Worm (Caenorhabditis elegans) whole organism, L2 larva: Measurements from ENCODE around the gene snx-6.
"Not testable (repeated sequence)": the region's sequence is repeated elsewhere in the genome, so short reads cannot be mapped to it uniquely, and the experiment has no call there.

Experiments used
- C34F6.9 ChIP-seq: fragments of 150-350 bp; optimal IDR thresholded peaks from 2 replicates; lab custom pipeline; 2014; ENCODE audit warnings: missing biosample characterization, missing genetic modification characterization
- F13H6.1 ChIP-seq: sonication (generic microtip); optimal IDR thresholded peaks from 2 replicates; lab custom pipeline; 2016; ENCODE audit warnings: missing genetic modification characterization, missing compliant biosample characterization
- R02D3.7 ChIP-seq: fragments of 150-350 bp; optimal IDR thresholded peaks from 2 replicates; lab custom pipeline; 2014; ENCODE audit warnings: missing biosample characterization, missing genetic modification characterization
- Y55F3AM.14 ChIP-seq: fragments of 200-800 bp; sonication (Bioruptor generic); optimal IDR thresholded peaks from 2 replicates; lab custom pipeline; 2018; ENCODE audit warnings: mild to moderate bottlenecking, missing genetic modification characterization, missing compliant biosample characterization
- ZK546.5 ChIP-seq: sonication (generic microtip); optimal IDR thresholded peaks from 2 replicates; lab custom pipeline; 2017; ENCODE audit warnings: missing biosample characterization, missing genetic modification characterization
- alr-1 ChIP-seq: fragments of 150-350 bp; optimal IDR thresholded peaks from 2 replicates; lab custom pipeline; 2014; ENCODE audit warnings: missing biosample characterization, missing genetic modification characterization
- aly-2 ChIP-seq: fragments of 150-350 bp; optimal IDR thresholded peaks from 2 replicates; lab custom pipeline; 2014; ENCODE audit warnings: missing biosample characterization, missing genetic modification characterization
- ama-1 ChIP-seq: fragments of 150-350 bp; optimal IDR thresholded peaks from 2 replicates; lab custom pipeline; 2018; ENCODE audit warnings: inconsistent platforms
- blmp-1 ChIP-seq: sonication (generic microtip); optimal IDR thresholded peaks from 2 replicates; lab custom pipeline; 2017; ENCODE audit warnings: missing genetic modification characterization, mild to moderate bottlenecking, missing compliant biosample characterization, antibody characterized with exemption, moderate library complexity; ENCODE audit not compliant: insufficient read depth
- ceh-16 ChIP-seq: fragments of 150-350 bp; optimal IDR thresholded peaks from 2 replicates; lab custom pipeline; 2014; ENCODE audit warnings: missing biosample characterization, missing genetic modification characterization
- ceh-82 ChIP-seq: fragments of 150-350 bp; optimal IDR thresholded peaks from 2 replicates; lab custom pipeline; 2014; ENCODE audit warnings: missing biosample characterization, missing genetic modification characterization
- crh-2 ChIP-seq: sonication (generic microtip); optimal IDR thresholded peaks from 2 replicates; lab custom pipeline; 2017; ENCODE audit warnings: missing biosample characterization, missing genetic modification characterization
- dmd-4 ChIP-seq: sonication (generic microtip); optimal IDR thresholded peaks from 2 replicates; lab custom pipeline; 2017; ENCODE audit warnings: missing biosample characterization, missing genetic modification characterization
- egl-27 ChIP-seq: sonication (generic microtip); optimal IDR thresholded peaks from 3 replicates; lab custom pipeline; 2017; ENCODE audit warnings: missing biosample characterization, missing genetic modification reagents, missing genetic modification characterization
- elt-1 ChIP-seq: fragments of 150-350 bp; optimal IDR thresholded peaks from 2 replicates; lab custom pipeline; 2014; ENCODE audit warnings: missing biosample characterization, missing genetic modification characterization
- elt-3 ChIP-seq: sonication (generic microtip); optimal IDR thresholded peaks from 2 replicates; lab custom pipeline; 2017; ENCODE audit warnings: missing biosample characterization, missing genetic modification characterization
- fos-1 ChIP-seq: fragments of 150-350 bp; optimal IDR thresholded peaks from 2 replicates; lab custom pipeline; 2014; ENCODE audit warnings: missing biosample characterization, missing genetic modification characterization
- gmeb-1 ChIP-seq: fragments of 150-350 bp; optimal IDR thresholded peaks from 2 replicates; lab custom pipeline; 2014; ENCODE audit warnings: missing biosample characterization, missing genetic modification characterization
- lin-11 ChIP-seq: fragments of 150-350 bp; sonication (generic microtip); optimal IDR thresholded peaks from 2 replicates; lab custom pipeline; 2014; ENCODE audit warnings: missing biosample characterization, missing genetic modification characterization, inconsistent platforms, mixed read lengths
- lin-13 ChIP-seq: fragments of 150-350 bp; optimal IDR thresholded peaks from 2 replicates; lab custom pipeline; 2014; ENCODE audit warnings: missing biosample characterization, missing genetic modification reagents, missing genetic modification characterization
- lin-39 ChIP-seq: fragments of 150-350 bp; optimal IDR thresholded peaks from 2 replicates; lab custom pipeline; 2014; ENCODE audit warnings: missing biosample characterization, missing genetic modification reagents, missing genetic modification characterization
- lsy-2 ChIP-seq, 2 experiments: fragments of 150-350 bp in 1 of 2; sonication (generic microtip) in 1 of 2; optimal IDR thresholded peaks; 2 replicates each; lab custom pipeline; 2014 to 2017; ENCODE audit warnings: missing biosample characterization in 2 of 2, missing genetic modification characterization in 2 of 2
- mab-5 ChIP-seq: fragments of 150-350 bp; optimal IDR thresholded peaks from 2 replicates; lab custom pipeline; 2014; ENCODE audit warnings: missing biosample characterization, missing genetic modification characterization
- mbf-1 ChIP-seq: sonication (generic microtip); optimal IDR thresholded peaks from 2 replicates; lab custom pipeline; 2017; ENCODE audit warnings: missing biosample characterization, missing genetic modification characterization
- mdl-1 ChIP-seq, 2 experiments: fragments of 150-350 bp in 1 of 2; sonication (generic microtip) in 1 of 2; optimal IDR thresholded peaks; 2 replicates each; lab custom pipeline; 2017; ENCODE audit warnings: missing biosample characterization in 2 of 2, missing genetic modification characterization in 2 of 2
- nhr-10 ChIP-seq: sonication (generic microtip); optimal IDR thresholded peaks from 2 replicates; lab custom pipeline; 2017; ENCODE audit warnings: missing biosample characterization, missing genetic modification characterization
- nhr-11 ChIP-seq: fragments of 150-350 bp; optimal IDR thresholded peaks from 2 replicates; lab custom pipeline; 2014; ENCODE audit warnings: missing biosample characterization, missing genetic modification characterization
- nhr-12 ChIP-seq: fragments of 150-350 bp; optimal IDR thresholded peaks from 2 replicates; lab custom pipeline; 2014; ENCODE audit warnings: missing biosample characterization, missing genetic modification characterization
- nhr-129 ChIP-seq: fragments of 150-350 bp; optimal IDR thresholded peaks from 2 replicates; lab custom pipeline; 2014; ENCODE audit warnings: missing biosample characterization, missing genetic modification characterization
- nhr-21 ChIP-seq: fragments of 150-350 bp; optimal IDR thresholded peaks from 2 replicates; lab custom pipeline; 2014; ENCODE audit warnings: missing biosample characterization, missing genetic modification characterization
- nhr-23 ChIP-seq: fragments of 150-350 bp; optimal IDR thresholded peaks from 2 replicates; lab custom pipeline; 2014; ENCODE audit warnings: missing biosample characterization, missing genetic modification reagents, missing genetic modification characterization
- nhr-237 ChIP-seq: fragments of 150-350 bp; optimal IDR thresholded peaks from 2 replicates; lab custom pipeline; 2014; ENCODE audit warnings: missing biosample characterization, missing genetic modification characterization
- nhr-25 ChIP-seq: fragments of 150-350 bp; sonication (generic microtip); optimal IDR thresholded peaks from 3 replicates; lab custom pipeline; 2014; ENCODE audit warnings: missing biosample characterization, missing genetic modification characterization
- nhr-6 ChIP-seq: fragments of 150-350 bp; optimal IDR thresholded peaks from 2 replicates; lab custom pipeline; 2014; ENCODE audit warnings: missing biosample characterization, missing genetic modification characterization
- nhr-77 ChIP-seq: fragments of 150-350 bp; optimal IDR thresholded peaks from 2 replicates; lab custom pipeline; 2014; ENCODE audit warnings: missing biosample characterization, missing genetic modification characterization
- peb-1 ChIP-seq: fragments of 150-350 bp; optimal IDR thresholded peaks from 2 replicates; lab custom pipeline; 2014; ENCODE audit warnings: missing biosample characterization, missing genetic modification characterization
- sem-4 ChIP-seq: fragments of 150-350 bp; optimal IDR thresholded peaks from 2 replicates; lab custom pipeline; 2014; ENCODE audit warnings: missing biosample characterization, missing genetic modification reagents, missing genetic modification characterization
- skn-1 ChIP-seq: sonication (generic microtip); optimal IDR thresholded peaks from 2 replicates; lab custom pipeline; 2017; ENCODE audit warnings: missing biosample characterization, missing genetic modification characterization
- sma-3 ChIP-seq: sonication (generic microtip); optimal IDR thresholded peaks from 2 replicates; lab custom pipeline; 2016; ENCODE audit warnings: missing genetic modification reagents, missing genetic modification characterization, missing compliant biosample characterization
- sma-9 ChIP-seq, 2 experiments: fragments of 150-350 bp in 1 of 2; sonication (generic microtip) in 1 of 2; optimal IDR thresholded peaks; 2 replicates each; lab custom pipeline; 2014 to 2016; ENCODE audit warnings: missing genetic modification characterization in 2 of 2, mild to moderate bottlenecking in 1 of 2, missing biosample characterization in 1 of 2, missing compliant biosample characterization in 1 of 2, missing genetic modification reagents in 1 of 2, moderate library complexity in 1 of 2
- snpc-4 ChIP-seq: fragments of 150-350 bp; optimal IDR thresholded peaks from 2 replicates; lab custom pipeline; 2014; ENCODE audit warnings: missing biosample characterization, missing genetic modification characterization
- unc-39 ChIP-seq: fragments of 150-350 bp; optimal IDR thresholded peaks from 2 replicates; lab custom pipeline; 2014; ENCODE audit warnings: missing biosample characterization, missing genetic modification characterization
- unc-55 ChIP-seq: fragments of 150-350 bp; sonication (generic microtip); optimal IDR thresholded peaks from 3 replicates; lab custom pipeline; 2014; ENCODE audit warnings: missing biosample characterization, missing genetic modification reagents, missing genetic modification characterization
- unc-62 ChIP-seq: fragments of 150-350 bp; optimal IDR thresholded peaks from 2 replicates; lab custom pipeline; 2014; ENCODE audit warnings: missing biosample characterization, missing genetic modification reagents, missing genetic modification characterization
- zag-1 ChIP-seq: fragments of 150-350 bp; optimal IDR thresholded peaks from 2 replicates; lab custom pipeline; 2014; ENCODE audit warnings: missing biosample characterization, missing genetic modification characterization
- ztf-1 ChIP-seq: fragments of 200-800 bp; sonication (Bioruptor generic); conservative IDR thresholded peaks from 2 replicates; pipeline ENCODE4 v1.3.6; 2022; ENCODE audit warnings: missing genetic modification characterization, missing compliant biosample characterization
- ztf-11 ChIP-seq: sonication (generic microtip); optimal IDR thresholded peaks from 2 replicates; lab custom pipeline; 2017; ENCODE audit warnings: missing biosample characterization, missing genetic modification characterization
- ztf-4 ChIP-seq: fragments of 150-350 bp; optimal IDR thresholded peaks from 2 replicates; lab custom pipeline; 2014; ENCODE audit warnings: missing biosample characterization, missing genetic modification characterization

Gene snx-6

ce11 chrV:17924095-17925000 is 55.5 kb downstream of the snx-6 start, which contains the start of gene usp-50:
Gene usp-50 (plus strand): TSS chrV:17924916.
- not testable (repeated sequence) for TF ChIP-seq fos-1 (tag; lab: Kevin White, UChicago); nhr-237 (tag; lab: Kevin White, UChicago); unc-55 (GFP tag; lab: Kevin White, UChicago)

ce11 chrV:17921423-17921822 is 58.5 kb downstream of the snx-6 start, which contains the start of gene E01B7.2:
Gene E01B7.2 (plus strand): TSS chrV:17921772.
- peak; percentile 21 for TF ChIP-seq skn-1 (tag; lab: Kevin White, UChicago)
- no peak for TF ChIP-seq alr-1 (tag; lab: Kevin White, UChicago)
- no peak for TF ChIP-seq mdl-1 (tag; optimal IDR thresholded peaks at IDR 0.05; lab: Kevin White, UChicago)
- peak; percentile 72 for TF ChIP-seq nhr-6
- TF ChIP-seq Y55F3AM.14 = no peak
- TF ChIP-seq sem-4 (tag; lab: Kevin White, UChicago) = peak; percentile 64
- TF ChIP-seq egl-27 (tag; lab: Kevin White, UChicago) = peak; percentile 71
- TF ChIP-seq C34F6.9 (tag; lab: Kevin White, UChicago) = peak; percentile 85
- no peak for TF ChIP-seq nhr-77 (tag; lab: Kevin White, UChicago)
- TF ChIP-seq elt-3 (tag; lab: Kevin White, UChicago) = no peak
- TF ChIP-seq nhr-12 (tag; lab: Kevin White, UChicago) = no peak
- peak; percentile 65 for TF ChIP-seq nhr-21 (tag; lab: Kevin White, UChicago)
- peak; percentile 67 for TF ChIP-seq ama-1
- no peak for TF ChIP-seq mbf-1 (tag; lab: Kevin White, UChicago)
- peak; percentile 76 for TF ChIP-seq sma-9 (GFP tag; optimal IDR thresholded peaks at IDR 0.05; lab: Kevin White, UChicago)
- TF ChIP-seq sma-9 (tag; optimal IDR thresholded peaks at IDR 0.05; lab: Kevin White, UChicago) = no peak
- TF ChIP-seq ZK546.5 (tag; lab: Kevin White, UChicago) = no peak
- no peak for TF ChIP-seq elt-1 (tag; lab: Kevin White, UChicago)
- no peak for TF ChIP-seq ceh-16 (tag; lab: Kevin White, UChicago)
- no peak for TF ChIP-seq peb-1 (tag; lab: Kevin White, UChicago)
- peak; percentile 67 for TF ChIP-seq nhr-25
- peak; percentile 86 for TF ChIP-seq crh-2 (tag; lab: Kevin White, UChicago)
- no peak for TF ChIP-seq lin-39 (tag; lab: Kevin White, UChicago)
- peak; percentile 12 for TF ChIP-seq fos-1 (tag; lab: Kevin White, UChicago)
- TF ChIP-seq lsy-2 (tag; optimal IDR thresholded peaks at IDR 0.05; lab: Kevin White, UChicago) = peak; percentile 80 to 90
- TF ChIP-seq nhr-23 (tag; lab: Kevin White, UChicago) = no peak
- TF ChIP-seq lin-11 = peak; percentile 17
- no peak for TF ChIP-seq aly-2 (tag; lab: Kevin White, UChicago)
- peak; percentile 99 for TF ChIP-seq gmeb-1 (tag; lab: Kevin White, UChicago)
- no peak for TF ChIP-seq ztf-11 (tag; lab: Kevin White, UChicago)
- no peak for TF ChIP-seq unc-39 (tag; lab: Kevin White, UChicago)
- peak; percentile 18 for TF ChIP-seq blmp-1
- TF ChIP-seq nhr-237 (tag; lab: Kevin White, UChicago) = no peak
- no peak for TF ChIP-seq ztf-1 (GFP tag; lab: Robert Waterston, UW)
- TF ChIP-seq unc-55 (GFP tag; lab: Kevin White, UChicago) = peak; percentile 89
- peak; percentile 13 for TF ChIP-seq ceh-82
- no peak for TF ChIP-seq nhr-11 (tag; lab: Kevin White, UChicago)
- TF ChIP-seq nhr-10 (tag; lab: Kevin White, UChicago) = no peak
- TF ChIP-seq R02D3.7 = peak; percentile 39
- TF ChIP-seq dmd-4 (tag; lab: Kevin White, UChicago) = no peak
- TF ChIP-seq F13H6.1 (tag; lab: Kevin White, UChicago) = peak; percentile 65
- TF ChIP-seq nhr-129 = peak; percentile 49
- peak; percentile 65 for TF ChIP-seq mab-5 (tag; lab: Kevin White, UChicago)
- no peak for TF ChIP-seq zag-1 (tag; lab: Kevin White, UChicago)
- peak; percentile 83 for TF ChIP-seq lin-13 (GFP tag; lab: Kevin White, UChicago)
- TF ChIP-seq unc-62 (GFP tag; lab: Kevin White, UChicago) = no peak
- TF ChIP-seq ztf-4 = no peak
- TF ChIP-seq snpc-4 (tag; lab: Kevin White, UChicago) = peak; percentile 79
- TF ChIP-seq sma-3 (GFP tag; lab: Kevin White, UChicago) = peak; percentile 77
